Worm (Caenorhabditis elegans): ENCODE measurements around the gene C53D6.6.

DNA sequence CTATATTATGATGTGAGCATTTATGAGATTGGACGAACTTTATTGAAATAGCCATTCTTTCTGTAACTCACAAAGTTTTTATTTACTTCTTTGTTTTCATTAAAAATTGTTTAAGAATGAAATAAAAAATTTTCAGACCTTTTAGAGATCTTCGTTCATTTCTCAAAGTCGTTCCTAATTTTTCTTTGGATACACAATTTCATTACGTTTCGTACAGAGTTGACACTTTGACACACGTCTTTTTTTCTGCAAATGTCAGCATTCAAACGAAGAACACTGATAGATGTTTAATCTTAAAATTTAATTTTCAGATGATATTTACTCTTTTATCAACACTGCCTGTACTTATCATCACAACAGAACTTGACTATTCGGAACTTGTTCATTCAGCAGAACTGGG, 16.0 kb downstream of the C53D6.6 start, which contains the start of gene acc-2:
- TF ChIP-seq him-1 (tag; optimal IDR thresholded peaks at IDR 0.05) (no peak), dao-5 (tag; optimal IDR thresholded peaks at IDR 0.05) (no peak)

Measured in whole organism, L4/young adult.